Worm (Caenorhabditis elegans) whole organism, young adult: ENCODE data around the gene clec-180.

Source experiments
- B0336.3 ChIP-seq: fragments of 200-800 bp; sonication (Bioruptor generic); IDR thresholded peaks from 2 replicates; pipeline ENCODE4 v1.3.6; 2022; ENCODE audit warnings: missing genetic modification characterization, missing compliant biosample characterization
- F23B12.7 ChIP-seq: sonication (generic microtip); optimal IDR thresholded peaks from 2 replicates; lab custom pipeline; 2017; ENCODE audit warnings: missing genetic modification characterization, mild to moderate bottlenecking, missing compliant biosample characterization, antibody characterized with exemption, moderate library complexity; ENCODE audit not compliant: insufficient read depth
- F33H1.4 ChIP-seq: fragments of 200-800 bp; sonication (Bioruptor generic); IDR thresholded peaks from 2 replicates; pipeline ENCODE4 v1.3.6; 2022; ENCODE audit warnings: missing genetic modification reagents, missing genetic modification characterization, missing compliant biosample characterization
- F57C9.4 ChIP-seq: sonication (generic microtip); optimal IDR thresholded peaks from 2 replicates; lab custom pipeline; 2017; ENCODE audit warnings: mild to moderate bottlenecking, missing genetic modification characterization, missing compliant biosample characterization
- T07F8.4 ChIP-seq: sonication (generic microtip); optimal IDR thresholded peaks from 2 replicates; lab custom pipeline; 2016; ENCODE audit warnings: mild to moderate bottlenecking, missing genetic modification characterization, moderate library complexity, missing compliant biosample characterization
- Y95B8A.8 ChIP-seq: fragments of 200-800 bp; sonication (Bioruptor generic); IDR thresholded peaks from 2 replicates; pipeline ENCODE4 v1.3.6; 2022; ENCODE audit warnings: missing genetic modification reagents, missing genetic modification characterization, missing compliant biosample characterization
- ZK185.1 ChIP-seq: sonication (generic microtip); optimal IDR thresholded peaks from 2 replicates; lab custom pipeline; 2016; ENCODE audit warnings: mild to moderate bottlenecking, missing genetic modification characterization, missing compliant biosample characterization; ENCODE audit not compliant: poor library complexity, severe bottlenecking
- attf-3 ChIP-seq: fragments of 200-800 bp; sonication (Bioruptor generic); conservative IDR thresholded peaks from 2 replicates; pipeline ENCODE4 v1.3.6; 2022; ENCODE audit warnings: missing genetic modification reagents, missing genetic modification characterization, missing compliant biosample characterization
- attf-5 ChIP-seq: fragments of 200-800 bp; sonication (Bioruptor generic); optimal IDR thresholded peaks from 2 replicates; lab custom pipeline; 2018; ENCODE audit warnings: mild to moderate bottlenecking, missing genetic modification characterization, missing compliant biosample characterization
- attf-6 ChIP-seq: fragments of 200-800 bp; sonication (Bioruptor generic); IDR thresholded peaks from 2 replicates; pipeline ENCODE4 v1.3.6; 2022; ENCODE audit warnings: missing genetic modification reagents, missing genetic modification characterization, missing compliant biosample characterization
- cebp-1 ChIP-seq, 2 experiments: fragments of 200-800 bp in 1 of 2; sonication (Bioruptor generic) in 1 of 2; sonication (generic microtip) in 1 of 2; IDR thresholded peaks in 1 of 2; optimal IDR thresholded peaks in 1 of 2; 2 replicates each; pipeline versions ENCODE4 v1.3.6 to Lab custom; 2017 to 2022; ENCODE audit warnings: missing compliant biosample characterization in 2 of 2, missing genetic modification characterization in 2 of 2, mild to moderate bottlenecking in 1 of 2, missing genetic modification reagents in 1 of 2, moderate library complexity in 1 of 2
- dpl-1 ChIP-seq: fragments of 150-350 bp; optimal IDR thresholded peaks from 2 replicates; lab custom pipeline; 2014; ENCODE audit warnings: missing biosample characterization, missing genetic modification reagents, missing genetic modification characterization
- him-1 ChIP-seq: sonication (generic microtip); optimal IDR thresholded peaks from 2 replicates; lab custom pipeline; 2016; ENCODE audit warnings: missing genotype, missing genetic modification reagents, missing genetic modification characterization, missing compliant biosample characterization
- hlh-26 ChIP-seq: fragments of 200-800 bp; sonication (Bioruptor generic); conservative IDR thresholded peaks from 2 replicates; pipeline ENCODE4 v1.3.6; 2022; ENCODE audit warnings: missing genetic modification reagents, missing genetic modification characterization, missing compliant biosample characterization
- hrde-1 ChIP-seq: sonication (generic microtip); optimal IDR thresholded peaks from 2 replicates; lab custom pipeline; 2016; ENCODE audit warnings: missing genetic modification characterization, mild to moderate bottlenecking, missing compliant biosample characterization, moderate library complexity, missing genotype, missing genetic modification reagents, borderline replicate concordance
- lag-1 ChIP-seq: fragments of 200-800 bp; sonication (Bioruptor generic); IDR thresholded peaks from 2 replicates; pipeline ENCODE4 v1.3.6; 2022; ENCODE audit warnings: missing genetic modification reagents, missing genetic modification characterization, missing compliant biosample characterization
- let-607 ChIP-seq, 2 experiments: fragments of 200-800 bp in 1 of 2; sonication (Bioruptor generic) in 1 of 2; sonication (generic microtip) in 1 of 2; optimal IDR thresholded peaks; 2 replicates each; lab custom pipeline; 2016 to 2018; ENCODE audit warnings: mild to moderate bottlenecking in 2 of 2, missing compliant biosample characterization in 2 of 2, missing genetic modification characterization in 2 of 2, moderate library complexity in 2 of 2, missing genotype in 1 of 2
- lsl-1 ChIP-seq: fragments of 200-800 bp; sonication (Bioruptor generic); optimal IDR thresholded peaks from 2 replicates; lab custom pipeline; 2018; ENCODE audit warnings: mild to moderate bottlenecking, missing genetic modification characterization, moderate library complexity, missing compliant biosample characterization
- madf-6 ChIP-seq: fragments of 200-800 bp; sonication (Bioruptor generic); IDR thresholded peaks from 2 replicates; pipeline ENCODE4 v1.3.6; 2022; ENCODE audit warnings: missing genetic modification reagents, missing genetic modification characterization, missing compliant biosample characterization
- madf-8 ChIP-seq: fragments of 200-800 bp; sonication (Bioruptor generic); conservative IDR thresholded peaks from 2 replicates; pipeline ENCODE4 v1.3.6; 2022; ENCODE audit warnings: missing genetic modification reagents, missing genetic modification characterization, missing compliant biosample characterization
- nfyb-1 ChIP-seq: fragments of 200-800 bp; sonication (Bioruptor generic); IDR thresholded peaks from 2 replicates; pipeline ENCODE4 v1.3.6; 2022; ENCODE audit warnings: missing genetic modification reagents, missing genetic modification characterization, missing compliant biosample characterization
- nhr-120 ChIP-seq: fragments of 200-800 bp; sonication (Bioruptor generic); IDR thresholded peaks from 2 replicates; pipeline ENCODE4 v1.3.6; 2022; ENCODE audit warnings: missing genetic modification characterization, missing compliant biosample characterization
- nhr-27 ChIP-seq: fragments of 200-800 bp; sonication (Bioruptor generic); optimal IDR thresholded peaks from 2 replicates; lab custom pipeline; 2018; ENCODE audit warnings: mild to moderate bottlenecking, missing genetic modification characterization, moderate library complexity, missing compliant biosample characterization
- nhr-90 ChIP-seq: sonication (generic microtip); optimal IDR thresholded peaks from 2 replicates; lab custom pipeline; 2016; ENCODE audit warnings: missing genotype, mild to moderate bottlenecking, missing genetic modification characterization, missing compliant biosample characterization
- rec-8 ChIP-seq, 2 experiments: sonication (generic microtip); optimal IDR thresholded peaks; 2 replicates each; lab custom pipeline; 2016; ENCODE audit warnings: mild to moderate bottlenecking in 2 of 2, missing genetic modification characterization in 2 of 2, missing genetic modification reagents in 2 of 2, missing genotype in 2 of 2, missing biosample characterization in 1 of 2, missing compliant biosample characterization in 1 of 2, moderate library complexity in 1 of 2
- repo-1 ChIP-seq: sonication (generic microtip); optimal IDR thresholded peaks from 2 replicates; lab custom pipeline; 2017; ENCODE audit warnings: mild to moderate bottlenecking, missing genetic modification characterization, missing compliant biosample characterization
- snpc-1.3 ChIP-seq: sonication (generic microtip); optimal IDR thresholded peaks from 2 replicates; lab custom pipeline; 2017; ENCODE audit warnings: missing genetic modification characterization, mild to moderate bottlenecking, missing compliant biosample characterization, antibody characterized with exemption, moderate library complexity, missing genotype, missing genetic modification reagents; ENCODE audit not compliant: insufficient read depth
- snpc-4 ChIP-seq, 5 experiments: fragments of 150-350 bp in 1 of 5; sonication (generic microtip) in 4 of 5; optimal IDR thresholded peaks; 2 replicates each; lab custom pipeline; 2014 to 2018; ENCODE audit warnings: missing genetic modification characterization in 5 of 5, missing biosample characterization in 3 of 5, antibody characterized with exemption in 2 of 5, mild to moderate bottlenecking in 2 of 5, missing compliant biosample characterization in 2 of 5, missing genotype in 2 of 5, moderate library complexity in 2 of 5, missing genetic modification reagents in 1 of 5
- tlf-1 ChIP-seq: fragments of 200-800 bp; sonication (Bioruptor generic); optimal IDR thresholded peaks from 2 replicates; lab custom pipeline; 2018; ENCODE audit warnings: mild to moderate bottlenecking, missing genetic modification characterization, missing compliant biosample characterization
- unc-130 ChIP-seq: sonication (generic microtip); optimal IDR thresholded peaks from 2 replicates; lab custom pipeline; 2016; ENCODE audit warnings: missing genetic modification reagents, missing genetic modification characterization, missing compliant biosample characterization
- xnd-1 ChIP-seq: sonication (generic microtip); optimal IDR thresholded peaks from 2 replicates; lab custom pipeline; 2016; ENCODE audit warnings: missing genotype, missing genetic modification reagents, missing genetic modification characterization, missing compliant biosample characterization
- ztf-22 ChIP-seq: fragments of 200-800 bp; sonication (Bioruptor generic); optimal IDR thresholded peaks from 2 replicates; lab custom pipeline; 2018; ENCODE audit warnings: mild to moderate bottlenecking, missing genetic modification characterization, moderate library complexity, missing compliant biosample characterization

The clec-180 gene

ce11 chrIV:7549844-7550243, 18.8 kb upstream of the clec-180 start (continued):
- TF ChIP-seq cebp-1 (GFP tag; IDR thresholded peaks at IDR 0.05; lab: Robert Waterston, UW) (peak; percentile 33; the same call in 1 of the 2 replicates), cebp-1 (tag; optimal IDR thresholded peaks at IDR 0.05; lab: Kevin White, UChicago) (peak; percentile 16), let-607 (tag; optimal IDR thresholded peaks at IDR 0.05; lab: Kevin White, UChicago) (peak; percentile 89 to 96), nhr-27 (tag; lab: Kevin White, UChicago) (no peak), madf-6 (GFP tag; lab: Robert Waterston, UW) (peak; percentile 31; the same call in 1 of the 2 replicates), F57C9.4 (tag; lab: Kevin White, UChicago) (no peak), lag-1 (GFP tag; lab: Robert Waterston, UW) (no peak), xnd-1 (tag; lab: Kevin White, UChicago) (no peak), attf-5 (GFP tag; lab: Kevin White, UChicago) (peak; percentile 58), lsl-1 (no peak)

- peak; percentile 26; the same call in 1 of the 2 replicates for TF ChIP-seq nfyb-1 (GFP tag; lab: Robert Waterston, UW)
- TF ChIP-seq tlf-1 (GFP tag; lab: Kevin White, UChicago) = no peak
- TF ChIP-seq cebp-1 (GFP tag; IDR thresholded peaks at IDR 0.05; lab: Robert Waterston, UW) = no peak
- TF ChIP-seq cebp-1 (tag; optimal IDR thresholded peaks at IDR 0.05; lab: Kevin White, UChicago) = peak; percentile 42
These were observed 18.2 kb upstream of the clec-180 start, which contains the start of gene pam-1 for ce11 chrIV:7550445-7550844. TSS of gene pam-1 (minus strand) at chrIV:7550812.

- TF ChIP-seq attf-5 (GFP tag; lab: Kevin White, UChicago) = no peak
- no peak for TF ChIP-seq unc-130
- TF ChIP-seq madf-6 (GFP tag; lab: Robert Waterston, UW) = peak; percentile 42; the same call in 1 of the 2 replicates
- TF ChIP-seq madf-8 (GFP tag; lab: Robert Waterston, UW) = no peak
- TF ChIP-seq ZK185.1 (tag; lab: Kevin White, UChicago) = peak; percentile 35
- TF ChIP-seq nfyb-1 (GFP tag; lab: Robert Waterston, UW) = 0 out of 2 replicates have a peak, but pooled peaks have one; percentile 14
- TF ChIP-seq repo-1 = peak; percentile 64
- TF ChIP-seq T07F8.4 (tag; lab: Kevin White, UChicago) = no peak
- TF ChIP-seq snpc-1.3 (tag; lab: Kevin White, UChicago) = peak; percentile 3
- TF ChIP-seq snpc-4 (GFP tag; optimal IDR thresholded peaks at IDR 0.05; lab: Kevin White, UChicago) = no peak
- peak in 1 of 4 experiments; percentile 12 for TF ChIP-seq snpc-4 (tag; optimal IDR thresholded peaks at IDR 0.05; lab: Kevin White, UChicago)
- TF ChIP-seq F57C9.4 (tag; lab: Kevin White, UChicago) = no peak
- TF ChIP-seq Y95B8A.8 = peak; percentile 43; the same call in 1 of the 2 replicates
- no peak for TF ChIP-seq attf-6 (GFP tag; lab: Robert Waterston, UW)
- peak; percentile 69 for TF ChIP-seq hrde-1 (tag; lab: Kevin White, UChicago)
- 0 out of 2 replicates have a peak, but pooled peaks have one; percentile 37 for TF ChIP-seq B0336.3 (GFP tag; lab: Robert Waterston, UW)
- TF ChIP-seq rec-8 (tag; optimal IDR thresholded peaks at IDR 0.05; lab: Kevin White, UChicago) = no peak
- no peak for TF ChIP-seq dpl-1 (GFP tag; lab: Kevin White, UChicago)
- TF ChIP-seq tlf-1 (GFP tag; lab: Kevin White, UChicago) = peak; percentile 16
These were observed 17.4 kb upstream of the clec-180 start for ce11 chrIV:7551254-7551653.

- TF ChIP-seq repo-1 = no peak
- no peak for TF ChIP-seq nhr-120
- TF ChIP-seq F57C9.4 (tag; lab: Kevin White, UChicago) = no peak
- TF ChIP-seq him-1 (tag; lab: Kevin White, UChicago) = no peak
- TF ChIP-seq hlh-26 = no peak
- TF ChIP-seq ztf-22 (GFP tag; lab: Kevin White, UChicago) = no peak
- TF ChIP-seq nhr-90 (tag; lab: Kevin White, UChicago) = no peak
- TF ChIP-seq attf-3 (GFP tag; lab: Robert Waterston, UW) = no peak
- TF ChIP-seq F23B12.7 = no peak
- TF ChIP-seq F33H1.4 (GFP tag; lab: Robert Waterston, UW) = no peak
- TF ChIP-seq xnd-1 (tag; lab: Kevin White, UChicago) = no peak
These were observed 16.6 kb upstream of the clec-180 start for ce11 chrIV:7552100-7552499.
